Worm (Caenorhabditis elegans): ENCODE results near the gene cyp-13A10.

DNA sequence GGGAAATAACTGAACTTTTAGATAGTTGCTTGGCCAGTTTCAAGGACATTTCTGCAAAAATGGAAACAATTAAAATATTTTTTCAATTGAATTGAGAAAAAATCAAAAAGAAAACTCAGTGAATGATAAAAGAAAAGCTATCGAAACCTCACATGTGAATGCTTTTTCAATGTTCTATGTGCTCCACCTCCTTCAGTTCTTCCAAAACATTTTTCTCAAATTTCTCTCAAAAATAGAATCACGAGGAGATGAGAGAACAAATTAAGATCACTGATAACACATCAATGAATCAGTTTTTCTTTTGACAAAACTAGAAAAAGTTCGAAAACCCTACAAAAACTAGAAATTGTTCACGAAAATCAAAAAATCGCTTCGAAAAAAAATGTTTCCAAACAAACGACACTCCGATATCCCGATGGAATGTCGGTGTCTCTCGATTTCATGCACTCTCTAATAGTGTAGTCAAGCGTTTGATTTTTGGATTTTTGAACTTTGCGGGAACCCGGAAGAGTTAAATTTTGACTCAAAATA lies 24.0 kb upstream of the cyp-13A10 start, which contains the start of gene ZK1320.9:
- TF ChIP-seq nfya-1 (tag; optimal IDR thresholded peaks at IDR 0.05; ENCODE audit: insufficient read depth) (no peak), ama-1 (optimal IDR thresholded peaks at IDR 0.05) (no peak), lin-39 (tag; optimal IDR thresholded peaks at IDR 0.05) (no peak), fos-1 (tag; optimal IDR thresholded peaks at IDR 0.05) (no peak), jun-1 (tag; optimal IDR thresholded peaks at IDR 0.05) (no peak), egl-27 (tag; optimal IDR thresholded peaks at IDR 0.05) (no peak), ztf-4 (tag; optimal IDR thresholded peaks at IDR 0.05) (no peak), nhr-12 (tag; optimal IDR thresholded peaks at IDR 0.05) (no peak)

All from whole organism, L3 larva.